Fruit fly (Drosophila melanogaster) whole organism, embryonic: ENCODE measurements around the gene CG6652.

Source experiments
- Asciz ChIP-seq: fragments of 200-800 bp; sonication (Bioruptor generic); optimal IDR thresholded peaks from 2 replicates; lab custom pipeline; 2017; ENCODE audit warnings: missing biosample characterization, mild to moderate bottlenecking, missing genetic modification characterization, missing genetic modification reagents
- Bgb ChIP-seq: fragments of 200-800 bp; sonication (Bioruptor generic); IDR thresholded peaks from 2 replicates; pipeline ENCODE4 v1.3.6; 2022; ENCODE audit warnings: missing biosample characterization, missing genetic modification characterization; ENCODE audit not compliant: partially characterized antibody
- Bteb2 ChIP-seq: fragments of 200-800 bp; sonication (Bioruptor generic); optimal IDR thresholded peaks from 2 replicates; lab custom pipeline; 2016; ENCODE audit warnings: missing biosample characterization, missing genetic modification characterization
- CG11247 ChIP-seq: fragments of 200-800 bp; sonication (Bioruptor generic); IDR thresholded peaks from 2 replicates; pipeline ENCODE4 v1.3.6; 2022; ENCODE audit warnings: missing biosample characterization, missing genetic modification characterization
- CG13123 ChIP-seq: fragments of 200-800 bp; sonication (Bioruptor generic); optimal IDR thresholded peaks from 2 replicates; lab custom pipeline; 2016; ENCODE audit warnings: missing biosample characterization, missing genetic modification characterization
- CG13894 ChIP-seq: fragments of 200-800 bp; sonication (Bioruptor generic); optimal IDR thresholded peaks from 3 replicates; lab custom pipeline; 2018; ENCODE audit warnings: missing biosample characterization, mild to moderate bottlenecking, missing genetic modification characterization, moderate library complexity
- CG14050 ChIP-seq: fragments of 200-800 bp; sonication (Bioruptor generic); IDR thresholded peaks from 3 replicates; pipeline ENCODE4 v1.3.6; 2022; ENCODE audit warnings: missing biosample characterization, missing genetic modification characterization
- CG14667 ChIP-seq: fragments of 200-800 bp; sonication (Bioruptor generic); IDR thresholded peaks from 2 replicates; pipeline ENCODE4 v1.3.6; 2022; ENCODE audit warnings: missing biosample characterization, missing genetic modification characterization
- CG15073 ChIP-seq: fragments of 200-800 bp; sonication (Bioruptor generic); optimal IDR thresholded peaks from 2 replicates; lab custom pipeline; 2016; ENCODE audit warnings: missing biosample characterization, missing genetic modification characterization
- CG17361 ChIP-seq: fragments of 200-800 bp; sonication (Bioruptor generic); IDR thresholded peaks from 3 replicates; pipeline ENCODE4 v1.3.6; 2022; ENCODE audit warnings: missing biosample characterization, missing genetic modification characterization
- CG18619 ChIP-seq: fragments of 200-800 bp; sonication (Bioruptor generic); optimal IDR thresholded peaks from 3 replicates; lab custom pipeline; 2017; ENCODE audit warnings: missing biosample characterization, mild to moderate bottlenecking, missing genetic modification characterization
- CG31388 ChIP-seq: fragments of 200-800 bp; sonication (Bioruptor generic); optimal IDR thresholded peaks from 2 replicates; lab custom pipeline; 2016; ENCODE audit warnings: missing biosample characterization, missing genetic modification characterization
- CG3163 ChIP-seq: fragments of 200-800 bp; sonication (Bioruptor generic); optimal IDR thresholded peaks from 3 replicates; lab custom pipeline; 2016; ENCODE audit warnings: missing biosample characterization, missing genetic modification characterization
- CG32767 ChIP-seq: fragments of 200-800 bp; sonication (Bioruptor generic); IDR thresholded peaks from 2 replicates; pipeline ENCODE4 v1.3.6; 2022; ENCODE audit warnings: missing biosample characterization, missing genetic modification characterization
- CG3281 ChIP-seq: fragments of 200-800 bp; sonication (Bioruptor generic); optimal IDR thresholded peaks from 3 replicates; lab custom pipeline; 2017; ENCODE audit warnings: missing biosample characterization, mild to moderate bottlenecking, missing genetic modification characterization
- CG34422 ChIP-seq: fragments of 200-800 bp; sonication (Bioruptor generic); IDR thresholded peaks from 3 replicates; pipeline ENCODE4 v1.3.6; 2022; ENCODE audit warnings: missing biosample characterization, missing genetic modification characterization
- CG4854 ChIP-seq: fragments of 200-800 bp; sonication (Bioruptor generic); optimal IDR thresholded peaks from 2 replicates; lab custom pipeline; 2016; ENCODE audit warnings: missing biosample characterization, missing genetic modification characterization, inconsistent platforms
- CG5180 ChIP-seq: fragments of 200-800 bp; sonication (Bioruptor generic); optimal IDR thresholded peaks from 3 replicates; lab custom pipeline; 2017; ENCODE audit warnings: missing biosample characterization, missing genetic modification characterization, mild to moderate bottlenecking, moderate library complexity, missing genetic modification reagents
- CG7928 ChIP-seq: fragments of 200-800 bp; sonication (Bioruptor generic); optimal IDR thresholded peaks from 2 replicates; lab custom pipeline; 2017; ENCODE audit warnings: missing biosample characterization, mild to moderate bottlenecking, missing genetic modification characterization
- CG8290 ChIP-seq, 3 experiments: fragments of 200-800 bp; sonication (Bioruptor generic); optimal IDR thresholded peaks; 2 replicates each; lab custom pipeline; 2016 to 2019; ENCODE audit warnings: missing biosample characterization in 3 of 3, missing genetic modification characterization in 3 of 3, mild to moderate bottlenecking in 2 of 3, moderate library complexity in 1 of 3
- CG8359 ChIP-seq: fragments of 200-800 bp; sonication (Bioruptor generic); optimal IDR thresholded peaks from 2 replicates; lab custom pipeline; 2017; ENCODE audit warnings: missing biosample characterization, mild to moderate bottlenecking, missing genetic modification characterization, borderline replicate concordance
- Camta ChIP-seq: fragments of 200-800 bp; sonication (Bioruptor generic); optimal IDR thresholded peaks from 2 replicates; lab custom pipeline; 2016; ENCODE audit warnings: missing biosample characterization, missing genetic modification characterization
- CoRest ChIP-seq: fragments of 200-800 bp; sonication (Bioruptor generic); optimal IDR thresholded peaks from 3 replicates; lab custom pipeline; 2018; ENCODE audit warnings: missing biosample characterization, mild to moderate bottlenecking, missing genetic modification characterization, moderate library complexity
- Dek ChIP-seq: fragments of 200-800 bp; sonication (Bioruptor generic); optimal IDR thresholded peaks from 3 replicates; lab custom pipeline; 2019; ENCODE audit warnings: missing biosample characterization, mild to moderate bottlenecking, missing genetic modification characterization, moderate library complexity
- Dll ChIP-seq: fragments of 200-800 bp; sonication (Bioruptor generic); IDR thresholded peaks from 4 replicates; pipeline ENCODE4 v1.3.6; 2022; ENCODE audit warnings: missing biosample characterization, missing genetic modification characterization; ENCODE audit not compliant: partially characterized antibody
- Doc2 ChIP-seq: fragments of 200-800 bp; sonication (Bioruptor generic); IDR thresholded peaks from 2 replicates; pipeline ENCODE4 v1.3.6; 2022; ENCODE audit warnings: missing biosample characterization, missing genetic modification characterization
- Ets97D ChIP-seq: fragments of 200-800 bp; sonication (Bioruptor generic); optimal IDR thresholded peaks from 3 replicates; lab custom pipeline; 2016; ENCODE audit warnings: missing biosample characterization, missing genetic modification characterization
- GATAe ChIP-seq: fragments of 200-800 bp; sonication (Bioruptor generic); conservative IDR thresholded peaks from 2 replicates; pipeline ENCODE4 v1.3.6; 2022; ENCODE audit warnings: missing biosample characterization, missing genetic modification characterization
- Mad ChIP-seq: fragments of 200-800 bp; sonication (Bioruptor generic); optimal IDR thresholded peaks from 2 replicates; lab custom pipeline; 2016; ENCODE audit warnings: missing biosample characterization, missing genetic modification characterization
- Meics ChIP-seq: fragments of 200-800 bp; sonication (Bioruptor generic); optimal IDR thresholded peaks from 2 replicates; lab custom pipeline; 2017; ENCODE audit warnings: missing biosample characterization, mild to moderate bottlenecking, missing genetic modification characterization
- NC2α ChIP-seq: fragments of 200-800 bp; sonication (Bioruptor generic); optimal IDR thresholded peaks from 2 replicates; lab custom pipeline; 2016; ENCODE audit warnings: missing biosample characterization, missing genetic modification characterization
- Sin3A ChIP-seq: fragments of >200 bp; optimal IDR thresholded peaks from 2 replicates; lab custom pipeline; 2018
- Six4 ChIP-seq: fragments of 200-800 bp; sonication (Bioruptor generic); optimal IDR thresholded peaks from 2 replicates; lab custom pipeline; 2016; ENCODE audit warnings: missing biosample characterization, missing genetic modification characterization
- Tbp ChIP-seq: fragments of >200 bp; optimal IDR thresholded peaks from 2 replicates; lab custom pipeline; 2018; ENCODE audit warnings: missing biosample characterization, missing genetic modification characterization
- ara ChIP-seq: fragments of 200-800 bp; sonication (Bioruptor generic); IDR thresholded peaks from 2 replicates; pipeline ENCODE4 v1.3.6; 2022; ENCODE audit warnings: missing biosample characterization, missing genetic modification characterization
- da ChIP-seq: fragments of 200-800 bp; sonication (Bioruptor generic); optimal IDR thresholded peaks from 2 replicates; lab custom pipeline; 2016; ENCODE audit warnings: missing biosample characterization, missing genetic modification characterization
- dpn ChIP-seq, 2 experiments: fragments of 200-800 bp; sonication (Bioruptor generic); optimal IDR thresholded peaks; 3 replicates each; lab custom pipeline; 2016; ENCODE audit warnings: missing biosample characterization in 2 of 2, missing genetic modification characterization in 2 of 2
- ewg ChIP-seq: fragments of 200-800 bp; sonication (Bioruptor generic); optimal IDR thresholded peaks from 3 replicates; lab custom pipeline; 2017; ENCODE audit warnings: mild to moderate bottlenecking, missing biosample characterization, missing genetic modification reagents, missing genetic modification characterization
- eyg ChIP-seq: fragments of 200-800 bp; sonication (Bioruptor generic); optimal IDR thresholded peaks from 3 replicates; lab custom pipeline; 2016; ENCODE audit warnings: missing biosample characterization, missing genetic modification characterization
- fd3F ChIP-seq: fragments of 200-800 bp; sonication (Bioruptor generic); optimal IDR thresholded peaks from 2 replicates; lab custom pipeline; 2018; ENCODE audit warnings: missing biosample characterization, mild to moderate bottlenecking, missing genetic modification characterization, moderate library complexity
- fd96Cb ChIP-seq: fragments of 200-800 bp; sonication (Bioruptor generic); optimal IDR thresholded peaks from 2 replicates; lab custom pipeline; 2018; ENCODE audit warnings: missing biosample characterization, mild to moderate bottlenecking, missing genetic modification characterization, moderate library complexity
- fru ChIP-seq: fragments of >200 bp; optimal IDR thresholded peaks from 2 replicates; lab custom pipeline; 2017
- gcm2 ChIP-seq: fragments of 200-800 bp; sonication (Bioruptor generic); optimal IDR thresholded peaks from 2 replicates; lab custom pipeline; 2016; ENCODE audit warnings: missing biosample characterization, missing genetic modification characterization
- lbe ChIP-seq: fragments of 200-800 bp; sonication (Bioruptor generic); optimal IDR thresholded peaks from 2 replicates; lab custom pipeline; 2016; ENCODE audit warnings: missing biosample characterization, mild to moderate bottlenecking, missing genetic modification characterization
- otp ChIP-seq: fragments of 200-800 bp; sonication (Bioruptor generic); IDR thresholded peaks from 3 replicates; pipeline ENCODE4, ENCODE4 v1.3.6; 2022; ENCODE audit warnings: missing biosample characterization, missing genetic modification characterization
- p53 ChIP-seq: fragments of 200-800 bp; sonication (Bioruptor generic); optimal IDR thresholded peaks from 2 replicates; lab custom pipeline; 2016; ENCODE audit warnings: missing biosample characterization, missing genetic modification characterization
- sisA ChIP-seq: fragments of 200-800 bp; sonication (Bioruptor generic); IDR thresholded peaks from 2 replicates; pipeline ENCODE4 v1.3.6; 2022; ENCODE audit warnings: missing biosample characterization, missing genetic modification characterization
- zen2 ChIP-seq: fragments of 200-800 bp; sonication (Bioruptor generic); IDR thresholded peaks from 3 replicates; pipeline ENCODE4 v1.3.6; 2022; ENCODE audit warnings: missing biosample characterization, missing genetic modification characterization; ENCODE audit not compliant: partially characterized antibody
- zfh1 ChIP-seq: fragments of 200-800 bp; sonication (Bioruptor generic); IDR thresholded peaks from 3 replicates; pipeline ENCODE4 v1.3.6; 2022; ENCODE audit warnings: missing biosample characterization, missing genetic modification characterization

The CG6652 gene

DNA sequence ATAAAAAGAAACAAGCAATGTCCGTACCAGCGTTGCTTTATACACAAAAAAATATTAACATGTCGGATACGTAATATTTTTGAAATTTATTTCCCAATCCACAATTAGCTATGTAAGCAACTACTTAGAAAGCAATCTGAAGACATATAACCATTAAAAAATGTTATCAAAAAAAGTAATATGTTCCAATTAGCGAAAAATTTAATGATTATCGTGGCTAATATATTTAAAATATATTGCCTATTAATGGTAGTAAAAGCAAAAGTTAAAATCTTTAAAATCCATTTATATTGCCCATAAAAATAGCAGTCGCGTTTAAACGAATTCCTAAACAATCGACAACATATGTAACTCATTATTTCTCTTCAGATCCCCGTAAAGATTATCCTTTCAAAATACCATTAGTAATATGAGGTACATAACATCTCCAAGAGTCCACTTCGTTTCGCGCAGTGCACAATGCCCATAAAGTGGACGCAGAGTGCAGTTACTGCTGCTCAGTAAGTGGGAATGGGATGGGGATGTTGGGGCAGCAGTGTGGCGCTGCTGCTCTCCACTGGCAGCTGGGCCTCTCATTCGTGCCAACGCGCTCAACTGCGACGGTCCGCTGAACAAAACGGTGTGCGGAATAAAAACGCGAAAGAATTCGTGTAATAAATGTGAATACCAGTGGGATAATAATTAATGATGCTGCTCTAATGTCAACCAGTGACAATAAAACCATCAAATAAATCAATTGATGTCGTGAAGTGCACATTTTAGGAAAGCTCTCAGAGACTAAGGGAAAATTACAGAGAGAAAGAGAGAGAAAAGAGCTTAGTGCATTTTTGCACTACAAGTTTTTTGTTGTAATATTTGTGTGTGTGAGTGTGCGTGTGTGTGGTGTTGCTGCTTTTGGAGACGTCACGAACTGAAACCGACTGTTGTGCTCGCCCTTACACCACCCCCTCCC, 36.3 kb downstream of the CG6652 start (continued):
- TF ChIP-seq lbe (no peak), gcm2 (GFP tag; lab: Kevin White, UChicago) (no peak), CG13894 (tag; lab: Kevin White, UChicago) (no peak), Bgb (GFP tag; lab: Robert Waterston, UW) (no peak), Mad (no peak), CG4854 (GFP tag; lab: Kevin White, UChicago) (no peak), Dll (GFP tag; lab: Robert Waterston, UW) (peak; percentile 32; the same call in 2 of the 4 replicates), CG8290 (GFP tag; optimal IDR thresholded peaks at IDR 0.05; lab: Kevin White, UChicago) (no peak), CG8290 (tag; optimal IDR thresholded peaks at IDR 0.05; lab: Kevin White, UChicago) (peak in 1 of 2 experiments; percentile 74), Sin3A (lab: Kevin White, UChicago) (no peak), otp (GFP tag; lab: Robert Waterston, UW) (no peak; the same call in 2 of the 3 replicates), Bteb2 (GFP tag; lab: Kevin White, UChicago) (no peak), da (GFP tag; lab: Kevin White, UChicago) (no peak), CG3163 (GFP tag; lab: Kevin White, UChicago) (peak; percentile 42), ara (GFP tag; lab: Robert Waterston, UW) (peak; percentile 48), CG13123 (no peak), CG15073 (GFP tag; lab: Kevin White, UChicago) (no peak), Tbp (GFP tag; lab: Kevin White, UChicago) (no peak), fd3F (GFP tag; lab: Kevin White, UChicago) (no peak), Six4 (GFP tag; lab: Kevin White, UChicago) (peak; percentile 5), fd96Cb (tag; lab: Kevin White, UChicago) (peak; percentile 54), CG8359 (no peak), Camta (GFP tag; lab: Kevin White, UChicago) (peak; percentile 31), zen2 (GFP tag; lab: Robert Waterston, UW) (no peak), CG11247 (peak; percentile 49; the same call in 1 of the 2 replicates), CG34422 (no peak; the same call in 1 of the 3 replicates), CG18619 (GFP tag; lab: Kevin White, UChicago) (peak; percentile 66), fru (lab: Kevin White, UChicago) (no peak), Asciz (GFP tag; lab: Kevin White, UChicago) (peak; percentile 60), GATAe (GFP tag; lab: Robert Waterston, UW) (no peak), CG7928 (GFP tag; lab: Kevin White, UChicago) (no peak), CG32767 (GFP tag; lab: Robert Waterston, UW) (no peak), NC2α (GFP tag; lab: Kevin White, UChicago) (no peak), p53 (GFP tag; lab: Kevin White, UChicago) (no peak), CG3281 (GFP tag; lab: Kevin White, UChicago) (peak; percentile 68), Ets97D (no peak), CoRest (tag; lab: Kevin White, UChicago) (peak; percentile 71), CG17361 (GFP tag; lab: Robert Waterston, UW) (peak; percentile 88), CG14667 (GFP tag; lab: Robert Waterston, UW) (peak; percentile 31; the same call in 1 of the 2 replicates), CG31388 (peak; percentile 13), CG14050 (GFP tag; lab: Robert Waterston, UW) (no peak), sisA (GFP tag; lab: Robert Waterston, UW) (peak; percentile 55), zfh1 (GFP tag; lab: Robert Waterston, UW) (peak; percentile 54; the same call in 2 of the 3 replicates), eyg (no peak), CG5180 (GFP tag; lab: Kevin White, UChicago) (peak; percentile 63), Meics (GFP tag; lab: Kevin White, UChicago) (peak; percentile 69), Dek (peak; percentile 36), Doc2 (no peak), ewg (peak; percentile 39), dpn (GFP tag; optimal IDR thresholded peaks at IDR 0.05; lab: Kevin White, UChicago) (peak in 1 of 2 experiments; percentile 50)
